Fruit fly (Drosophila melanogaster): Measurements from ENCODE around the gene CG32365.
A peak's percentile ranks its signal among the peaks of the same experiment; 100 is the strongest.

The CG32365 gene

DNA sequence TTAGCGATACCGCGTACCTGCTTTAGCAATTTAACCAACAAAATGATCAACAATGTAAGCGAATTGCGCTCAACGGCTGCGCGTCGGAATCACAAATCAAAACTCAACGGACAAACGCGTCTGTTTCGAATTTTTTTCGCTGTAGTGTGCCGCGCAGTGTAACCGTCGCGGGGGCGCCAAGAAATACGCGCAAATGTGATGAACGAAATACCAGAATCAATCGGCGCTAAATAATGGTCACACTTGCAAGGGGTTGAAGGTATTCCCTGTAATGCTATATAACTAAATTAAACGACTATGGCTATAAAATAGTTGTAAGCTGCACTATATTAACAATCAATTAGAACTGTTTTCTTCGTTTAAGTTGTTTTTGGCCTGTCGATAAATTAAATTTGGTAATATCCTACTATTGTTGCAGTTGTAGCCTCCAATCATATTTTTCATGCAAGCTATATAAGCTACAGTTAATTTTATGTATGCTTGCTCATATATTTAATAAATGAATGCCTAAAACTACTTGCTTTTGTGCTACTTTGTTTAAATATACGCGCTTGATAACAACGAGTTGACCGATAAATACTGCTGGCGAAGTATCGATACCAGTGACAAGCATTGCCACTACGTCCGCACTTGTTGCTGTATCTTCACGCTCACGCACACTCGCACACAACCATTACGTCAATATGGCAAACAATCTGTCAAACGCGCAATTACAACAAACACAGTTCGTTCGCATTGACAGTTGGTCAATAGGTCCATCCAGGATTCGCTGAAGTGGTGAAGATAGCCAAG is 43.1 kb downstream of the CG32365 start, which contains the start of the genes pbl and CG8281 (continued):
- TF ChIP-seq Ets96B (tag; optimal IDR thresholded peaks at IDR 0.05) (no peak), CG11294 (GFP tag; IDR thresholded peaks at IDR 0.05) (0 out of 2 replicates have a peak, but pooled peaks have one; percentile 19), pdm3 (GFP tag; optimal IDR thresholded peaks at IDR 0.05) (peak; percentile 41), CG11902 (GFP tag; optimal IDR thresholded peaks at IDR 0.05) (no peak), OdsH (GFP tag; optimal IDR thresholded peaks at IDR 0.05) (peak; percentile 41), ss (GFP tag; optimal IDR thresholded peaks at IDR 0.05) (no peak), salr (GFP tag; optimal IDR thresholded peaks at IDR 0.05) (no peak), esn (GFP tag; optimal IDR thresholded peaks at IDR 0.05) (no peak), Lpt (GFP tag; optimal IDR thresholded peaks at IDR 0.05) (no peak), CG15336 (GFP tag; IDR thresholded peaks at IDR 0.05) (peak; percentile 54; the same call in 1 of the 2 replicates), CG7368 (GFP tag; optimal IDR thresholded peaks at IDR 0.05) (no peak), Blimp-1 (GFP tag; optimal IDR thresholded peaks at IDR 0.05) (no peak), CG3032 (tag; optimal IDR thresholded peaks at IDR 0.05) (peak; percentile 40), CG4318 (GFP tag; optimal IDR thresholded peaks at IDR 0.05) (no peak), svp (GFP tag) (peak; percentile 81), CG8319 (GFP tag; optimal IDR thresholded peaks at IDR 0.05) (no peak), fd59A (GFP tag; optimal IDR thresholded peaks at IDR 0.05) (peak; percentile 2), Sox15 (GFP tag; optimal IDR thresholded peaks at IDR 0.05) (peak; percentile 27), CG10669 (GFP tag; optimal IDR thresholded peaks at IDR 0.05) (no peak), Smox (GFP tag; optimal IDR thresholded peaks at IDR 0.05) (peak; percentile 38), Ets21C (GFP tag; optimal IDR thresholded peaks at IDR 0.05) (peak; percentile 18)

DNA sequence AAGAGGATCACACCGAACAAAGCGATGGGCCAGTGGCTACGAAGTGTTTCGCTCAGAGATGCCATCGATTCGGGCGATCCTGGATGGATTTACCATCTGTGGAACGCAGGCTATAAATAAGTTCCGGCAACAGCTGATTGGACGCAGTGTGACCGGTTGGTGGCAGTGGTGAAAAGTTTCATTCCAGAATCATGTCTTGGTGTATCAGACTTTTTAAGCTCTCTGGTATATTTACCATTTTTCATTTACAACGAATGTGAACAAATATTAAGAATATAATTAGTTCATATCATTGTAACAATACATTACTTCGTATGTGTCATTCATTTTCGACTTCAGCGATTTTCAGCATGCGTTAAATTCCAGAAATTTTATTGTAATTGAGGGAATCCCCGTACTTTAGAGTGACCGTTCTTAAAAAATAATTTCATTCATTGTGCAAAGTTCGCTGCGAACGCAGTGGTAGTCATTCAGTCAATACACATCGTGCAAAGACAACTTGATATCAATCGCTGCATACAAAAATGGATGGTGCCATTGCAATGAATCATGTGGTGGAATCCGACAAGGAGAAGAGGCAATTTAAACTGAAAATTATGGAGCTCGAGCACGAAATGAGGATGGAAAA is 46.2 kb downstream of the CG32365 start, which contains the start of gene Tmem43:
Gene Tmem43 (minus strand): TSS at position 152 of the 628 bp plus-strand sequence.
- TF ChIP-seq Eip78C (GFP tag), result peak; percentile 68
- TF ChIP-seq CG1621 (tag; optimal IDR thresholded peaks at IDR 0.05), result no peak

DNA sequence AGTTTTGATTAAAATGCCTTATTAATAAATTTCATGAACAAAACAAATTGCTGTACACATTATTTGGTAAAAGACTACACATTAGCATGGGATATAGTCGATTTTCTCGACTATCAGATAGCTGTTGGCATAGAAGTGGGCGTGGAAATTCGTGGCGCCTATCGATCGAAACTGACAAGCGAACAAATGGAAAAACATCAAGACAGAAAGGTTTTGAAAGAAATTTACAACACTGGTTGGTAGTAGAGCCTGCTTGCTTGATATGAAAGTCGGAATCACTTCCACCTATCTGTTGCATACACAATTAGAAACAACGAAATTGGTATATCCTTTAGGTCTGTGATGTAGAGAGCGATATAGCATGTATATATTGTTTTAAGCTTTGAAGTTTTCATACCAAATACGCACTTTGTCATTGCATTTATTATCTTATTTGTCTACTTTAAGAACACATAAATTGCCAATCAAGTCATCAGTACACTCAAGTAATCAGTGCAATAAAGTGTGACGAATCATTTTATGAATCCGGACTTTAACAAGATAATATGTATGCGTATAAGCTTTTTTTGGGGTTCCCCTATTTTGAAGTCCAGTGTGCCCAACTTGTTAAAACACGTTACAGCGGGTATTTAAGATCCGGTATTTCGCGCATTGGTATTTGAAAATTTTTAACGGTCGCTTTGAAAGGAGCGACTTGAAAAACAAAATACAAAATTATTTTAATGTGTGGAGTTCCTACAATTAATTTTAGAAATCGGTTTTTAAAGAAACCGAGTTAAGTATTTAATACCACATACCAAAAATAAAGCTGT is 47.2 kb downstream of the CG32365 start:
- no peak for TF ChIP-seq vri (GFP tag; optimal IDR thresholded peaks at IDR 0.05)
- TF ChIP-seq OdsH (GFP tag; optimal IDR thresholded peaks at IDR 0.05), result no peak
- no peak for TF ChIP-seq CG3032 (tag; optimal IDR thresholded peaks at IDR 0.05)
- TF ChIP-seq CG11902 (GFP tag; optimal IDR thresholded peaks at IDR 0.05), result no peak
- no peak for TF ChIP-seq CG16779 (tag; optimal IDR thresholded peaks at IDR 0.05)
- TF ChIP-seq Eip93F (GFP tag; optimal IDR thresholded peaks at IDR 0.05), result no peak
- TF ChIP-seq CG7368 (GFP tag; optimal IDR thresholded peaks at IDR 0.05), result no peak
- no peak for TF ChIP-seq CG10631 (GFP tag; optimal IDR thresholded peaks at IDR 0.05)
- TF ChIP-seq Hr39 (GFP tag; optimal IDR thresholded peaks at IDR 0.05), result no peak
- no peak for TF ChIP-seq svp (GFP tag)
- no peak for TF ChIP-seq lz (GFP tag; optimal IDR thresholded peaks at IDR 0.05)
- TF ChIP-seq CG8119 (GFP tag; IDR thresholded peaks at IDR 0.05), result no peak
- TF ChIP-seq spab (GFP tag; optimal IDR thresholded peaks at IDR 0.05), result no peak
- no peak for TF ChIP-seq CG1621 (tag; optimal IDR thresholded peaks at IDR 0.05)
- no peak for TF ChIP-seq Met (GFP tag; optimal IDR thresholded peaks at IDR 0.05)
- TF ChIP-seq CG6808 (GFP tag; optimal IDR thresholded peaks at IDR 0.05), result no peak
- no peak for TF ChIP-seq dac (GFP tag; optimal IDR thresholded peaks at IDR 0.05)
- TF ChIP-seq Smox (GFP tag; optimal IDR thresholded peaks at IDR 0.05), result no peak
- TF ChIP-seq Gug (GFP tag; IDR thresholded peaks at IDR 0.05), result no peak
- TF ChIP-seq Sox14 (GFP tag; optimal IDR thresholded peaks at IDR 0.05), result no peak
